Fruit fly (Drosophila melanogaster) whole organism, embryonic: ENCODE measurements around the gene Cap-H2.
A peak's percentile ranks its signal among the peaks of the same experiment; 100 is the strongest.

Experiments used
- Atf3 ChIP-seq: fragments of 200-800 bp; sonication (Bioruptor generic); optimal IDR thresholded peaks from 3 replicates; lab custom pipeline; 2016; ENCODE audit warnings: missing biosample characterization, missing genetic modification characterization
- CG10321 ChIP-seq: fragments of 200-800 bp; sonication (Bioruptor generic); IDR thresholded peaks from 2 replicates; pipeline ENCODE4 v1.3.6; 2022; ENCODE audit warnings: missing biosample characterization, missing genetic modification characterization
- CG10654 ChIP-seq: fragments of 200-800 bp; sonication (Bioruptor generic); optimal IDR thresholded peaks from 2 replicates; lab custom pipeline; 2016; ENCODE audit warnings: missing biosample characterization, missing genetic modification characterization
- CG10979 ChIP-seq: fragments of 200-800 bp; sonication (Bioruptor generic); optimal IDR thresholded peaks from 2 replicates; lab custom pipeline; 2018; ENCODE audit warnings: missing biosample characterization, mild to moderate bottlenecking, missing genetic modification characterization, moderate library complexity
- CG11247 ChIP-seq: fragments of 200-800 bp; sonication (Bioruptor generic); IDR thresholded peaks from 2 replicates; pipeline ENCODE4 v1.3.6; 2022; ENCODE audit warnings: missing biosample characterization, missing genetic modification characterization
- CG11398 ChIP-seq: fragments of 200-800 bp; sonication (Bioruptor generic); optimal IDR thresholded peaks from 2 replicates; lab custom pipeline; 2016; ENCODE audit warnings: missing biosample characterization, missing genetic modification characterization
- CG11504 ChIP-seq: fragments of 200-800 bp; sonication (Bioruptor generic); optimal IDR thresholded peaks from 3 replicates; lab custom pipeline; 2019; ENCODE audit warnings: missing biosample characterization, mild to moderate bottlenecking, missing genetic modification characterization, moderate library complexity
- CG11723 ChIP-seq: fragments of 200-800 bp; sonication (Bioruptor generic); optimal IDR thresholded peaks from 2 replicates; lab custom pipeline; 2017; ENCODE audit warnings: missing biosample characterization, mild to moderate bottlenecking, missing genetic modification characterization
- CG14965 ChIP-seq: fragments of 200-800 bp; sonication (Bioruptor generic); optimal IDR thresholded peaks from 2 replicates; lab custom pipeline; 2016; ENCODE audit warnings: missing biosample characterization, missing genetic modification characterization, borderline replicate concordance
- CG15696 ChIP-seq: fragments of 200-800 bp; sonication (Bioruptor generic); optimal IDR thresholded peaks from 2 replicates; lab custom pipeline; 2019; ENCODE audit warnings: missing biosample characterization, mild to moderate bottlenecking, missing genetic modification characterization, moderate library complexity
- CG18011 ChIP-seq: fragments of 200-800 bp; sonication (Bioruptor generic); optimal IDR thresholded peaks from 2 replicates; lab custom pipeline; 2017; ENCODE audit warnings: missing biosample characterization, missing genetic modification characterization, mild to moderate bottlenecking, moderate library complexity, missing genotype
- CG2199 ChIP-seq: fragments of 200-800 bp; sonication (Bioruptor generic); IDR thresholded peaks from 3 replicates; pipeline ENCODE4 v1.3.6; 2022; ENCODE audit warnings: missing biosample characterization, missing genetic modification characterization
- CG2875 ChIP-seq: fragments of 200-800 bp; sonication (Bioruptor generic); optimal IDR thresholded peaks from 2 replicates; lab custom pipeline; 2017; ENCODE audit warnings: missing biosample characterization, mild to moderate bottlenecking, missing genetic modification characterization, missing genetic modification reagents
- CG30431 ChIP-seq: fragments of 200-800 bp; sonication (Bioruptor generic); optimal IDR thresholded peaks from 2 replicates; lab custom pipeline; 2017; ENCODE audit warnings: missing biosample characterization, missing genetic modification characterization
- CG34422 ChIP-seq: fragments of 200-800 bp; sonication (Bioruptor generic); IDR thresholded peaks from 3 replicates; pipeline ENCODE4 v1.3.6; 2022; ENCODE audit warnings: missing biosample characterization, missing genetic modification characterization
- CG3847 ChIP-seq: fragments of 200-800 bp; sonication (Bioruptor generic); IDR thresholded peaks from 2 replicates; pipeline ENCODE4 v1.3.6; 2022; ENCODE audit warnings: missing biosample characterization, missing genetic modification characterization
- CG4328 ChIP-seq: fragments of 200-800 bp; sonication (Bioruptor generic); optimal IDR thresholded peaks from 3 replicates; lab custom pipeline; 2017; ENCODE audit warnings: missing biosample characterization, missing genetic modification reagents, missing genetic modification characterization
- CG9876 ChIP-seq: fragments of 200-800 bp; sonication (Bioruptor generic); optimal IDR thresholded peaks from 2 replicates; lab custom pipeline; 2016; ENCODE audit warnings: missing biosample characterization, missing genetic modification characterization
- D ChIP-seq, 2 experiments: fragments of 200-800 bp in 1 of 2; fragments of >200 bp in 1 of 2; sonication (Bioruptor generic) in 1 of 2; optimal IDR thresholded peaks; 2 replicates in 1 of 2; 3 replicates in 1 of 2; lab custom pipeline; 2017; ENCODE audit warnings: mild to moderate bottlenecking in 1 of 2, missing biosample characterization in 1 of 2, missing genetic modification characterization in 1 of 2, missing genetic modification reagents in 1 of 2
- Doc3 ChIP-seq: fragments of 200-800 bp; sonication (Bioruptor generic); IDR thresholded peaks from 3 replicates; pipeline ENCODE4 v1.3.6; 2022; ENCODE audit warnings: missing biosample characterization, missing genetic modification characterization; ENCODE audit not compliant: partially characterized antibody
- Eip74EF ChIP-seq, 2 experiments: fragments of 200-800 bp in 1 of 2; fragments of >200 bp in 1 of 2; sonication (Bioruptor generic) in 1 of 2; optimal IDR thresholded peaks; 2 replicates each; lab custom pipeline; 2017 to 2019; ENCODE audit warnings: missing biosample characterization in 2 of 2, missing genetic modification characterization in 2 of 2, mild to moderate bottlenecking in 1 of 2, moderate library complexity in 1 of 2
- HHEX ChIP-seq: fragments of 200-800 bp; sonication (Bioruptor generic); optimal IDR thresholded peaks from 3 replicates; lab custom pipeline; 2017; ENCODE audit warnings: missing biosample characterization, mild to moderate bottlenecking, missing genetic modification characterization, missing genetic modification reagents
- HLHmδ ChIP-seq: fragments of 200-800 bp; sonication (Bioruptor generic); optimal IDR thresholded peaks from 2 replicates; lab custom pipeline; 2018; ENCODE audit warnings: missing biosample characterization, mild to moderate bottlenecking, missing genetic modification characterization, moderate library complexity
- Hey ChIP-seq: fragments of 200-800 bp; sonication (Bioruptor generic); optimal IDR thresholded peaks from 3 replicates; lab custom pipeline; 2018; ENCODE audit warnings: missing biosample characterization, mild to moderate bottlenecking, missing genetic modification characterization
- Hmr ChIP-seq: fragments of 200-800 bp; sonication (Bioruptor generic); optimal IDR thresholded peaks from 3 replicates; lab custom pipeline; 2017; ENCODE audit warnings: mild to moderate bottlenecking, missing biosample characterization, missing genetic modification reagents, missing genetic modification characterization
- Meics ChIP-seq: fragments of 200-800 bp; sonication (Bioruptor generic); optimal IDR thresholded peaks from 2 replicates; lab custom pipeline; 2017; ENCODE audit warnings: missing biosample characterization, mild to moderate bottlenecking, missing genetic modification characterization
- Mes4 ChIP-seq: fragments of 200-800 bp; sonication (Bioruptor generic); optimal IDR thresholded peaks from 2 replicates; lab custom pipeline; 2016; ENCODE audit warnings: missing biosample characterization, missing genetic modification characterization
- Oaz ChIP-seq: fragments of 200-800 bp; sonication (Bioruptor generic); IDR thresholded peaks from 2 replicates; pipeline ENCODE4 v1.3.6; 2022; ENCODE audit warnings: missing biosample characterization, missing genetic modification characterization
- Rx ChIP-seq: fragments of 200-800 bp; sonication (Bioruptor generic); IDR thresholded peaks from 2 replicates; pipeline ENCODE4 v1.3.6; 2022; ENCODE audit warnings: missing biosample characterization, missing genetic modification characterization
- Six4 ChIP-seq: fragments of 200-800 bp; sonication (Bioruptor generic); optimal IDR thresholded peaks from 2 replicates; lab custom pipeline; 2016; ENCODE audit warnings: missing biosample characterization, missing genetic modification characterization
- Tbp ChIP-seq: fragments of >200 bp; optimal IDR thresholded peaks from 2 replicates; lab custom pipeline; 2018; ENCODE audit warnings: missing biosample characterization, missing genetic modification characterization
- abd-A ChIP-seq: fragments of 200-800 bp; sonication (Bioruptor generic); optimal IDR thresholded peaks from 3 replicates; lab custom pipeline; 2019; ENCODE audit warnings: missing biosample characterization, mild to moderate bottlenecking, missing genetic modification characterization, moderate library complexity
- chinmo ChIP-seq: fragments of 200-800 bp; sonication (Bioruptor generic); IDR thresholded peaks from 4 replicates; pipeline ENCODE4 v1.3.6; 2022; ENCODE audit warnings: missing biosample characterization, missing genetic modification characterization; ENCODE audit not compliant: partially characterized antibody
- emc ChIP-seq: fragments of 200-800 bp; sonication (Bioruptor generic); optimal IDR thresholded peaks from 2 replicates; lab custom pipeline; 2016; ENCODE audit warnings: missing biosample characterization, missing genetic modification characterization
- fd96Cb ChIP-seq: fragments of 200-800 bp; sonication (Bioruptor generic); optimal IDR thresholded peaks from 2 replicates; lab custom pipeline; 2018; ENCODE audit warnings: missing biosample characterization, mild to moderate bottlenecking, missing genetic modification characterization, moderate library complexity
- fu2 ChIP-seq: fragments of 200-800 bp; sonication (Bioruptor generic); optimal IDR thresholded peaks from 2 replicates; lab custom pipeline; 2016; ENCODE audit warnings: missing biosample characterization, missing genetic modification characterization
- gce ChIP-seq: fragments of 200-800 bp; sonication (Bioruptor generic); IDR thresholded peaks from 3 replicates; pipeline ENCODE4 v1.3.6; 2022; ENCODE audit warnings: missing biosample characterization, missing genetic modification characterization
- jigr1 ChIP-seq: fragments of 200-800 bp; sonication (Bioruptor generic); IDR thresholded peaks from 3 replicates; pipeline ENCODE4 v1.3.6; 2022; ENCODE audit warnings: missing biosample characterization, missing genetic modification characterization
- kah ChIP-seq: fragments of 200-800 bp; sonication (Bioruptor generic); optimal IDR thresholded peaks from 2 replicates; lab custom pipeline; 2018; ENCODE audit warnings: missing biosample characterization, mild to moderate bottlenecking, missing genetic modification characterization
- lilli ChIP-seq: fragments of 200-800 bp; sonication (Bioruptor generic); optimal IDR thresholded peaks from 3 replicates; lab custom pipeline; 2016; ENCODE audit warnings: missing biosample characterization, missing genetic modification characterization
- odd ChIP-seq: fragments of 200-800 bp; sonication (Bioruptor generic); optimal IDR thresholded peaks from 2 replicates; lab custom pipeline; 2017; ENCODE audit warnings: missing biosample characterization, mild to moderate bottlenecking, missing genetic modification characterization
- phol ChIP-seq: fragments of 200-800 bp; sonication (Bioruptor generic); optimal IDR thresholded peaks from 3 replicates; lab custom pipeline; 2018; ENCODE audit warnings: missing biosample characterization, mild to moderate bottlenecking, missing genetic modification characterization, moderate library complexity
- pros ChIP-seq: fragments of 200-800 bp; sonication (Bioruptor generic); optimal IDR thresholded peaks from 3 replicates; lab custom pipeline; 2019; ENCODE audit warnings: missing biosample characterization, mild to moderate bottlenecking, missing genetic modification characterization, moderate library complexity
- repo ChIP-seq: fragments of 200-800 bp; sonication (Bioruptor generic); optimal IDR thresholded peaks from 2 replicates; lab custom pipeline; 2016; ENCODE audit warnings: missing biosample characterization, missing genetic modification characterization
- schlank ChIP-seq: fragments of 200-800 bp; sonication (Bioruptor generic); optimal IDR thresholded peaks from 2 replicates; lab custom pipeline; 2018; ENCODE audit warnings: missing biosample characterization, mild to moderate bottlenecking, missing genetic modification characterization
- unpg ChIP-seq: fragments of 200-800 bp; sonication (Bioruptor generic); optimal IDR thresholded peaks from 3 replicates; lab custom pipeline; 2018; ENCODE audit warnings: missing biosample characterization, mild to moderate bottlenecking, missing genetic modification characterization, moderate library complexity
- wek ChIP-seq: fragments of 200-800 bp; sonication (Bioruptor generic); optimal IDR thresholded peaks from 3 replicates; lab custom pipeline; 2018; ENCODE audit warnings: missing biosample characterization, mild to moderate bottlenecking, missing genetic modification characterization, moderate library complexity

Gene Cap-H2

DNA sequence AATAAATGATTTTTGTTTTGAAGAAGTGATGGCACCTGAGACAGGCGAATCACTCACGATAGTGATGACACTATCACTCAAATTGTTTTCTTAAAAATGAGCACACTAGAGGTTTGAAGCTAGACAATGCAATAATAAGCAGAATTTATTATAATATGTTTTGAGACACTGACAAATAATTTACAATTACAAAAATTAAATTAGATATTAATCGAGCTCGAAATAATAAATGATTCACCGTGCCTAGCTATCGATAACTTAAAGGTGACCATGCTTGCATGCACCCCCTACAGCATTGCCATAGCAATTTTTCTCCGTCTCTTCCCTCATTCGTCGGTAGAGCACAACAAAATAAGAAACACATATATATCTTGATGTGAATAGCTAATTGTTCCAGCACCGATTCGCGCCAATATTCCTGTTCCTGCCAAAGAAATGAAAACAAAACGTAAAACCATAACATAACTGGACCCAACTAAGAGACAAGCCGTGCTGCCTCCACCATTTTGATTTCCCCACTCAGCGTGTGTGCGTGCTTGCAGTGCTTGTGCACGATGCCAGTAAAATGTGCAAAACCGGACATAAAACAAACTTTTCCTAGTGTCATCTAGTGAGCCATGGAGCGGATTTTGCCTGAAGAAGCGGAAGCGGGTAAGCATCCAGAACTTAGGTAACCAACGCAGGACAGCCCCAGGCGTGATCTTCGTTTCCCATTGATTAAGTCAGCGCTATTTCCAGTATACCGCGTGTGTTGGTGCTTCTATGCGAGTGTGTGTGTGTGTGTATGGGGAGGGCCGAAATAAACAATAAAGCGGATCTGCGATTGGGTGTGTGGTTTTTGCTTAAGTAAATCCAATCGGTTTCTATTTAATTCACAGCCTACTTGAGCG, at the start of gene Cap-H2, which contains the start of gene MED7 (continued):
- peak; percentile 61 for TF ChIP-seq fu2 (GFP tag; lab: Kevin White, UChicago)
- TF ChIP-seq fd96Cb (tag; lab: Kevin White, UChicago) = peak; percentile 67
- no peak for TF ChIP-seq gce (GFP tag; lab: Robert Waterston, UW)
- no peak for TF ChIP-seq pros
- TF ChIP-seq jigr1 (GFP tag; lab: Robert Waterston, UW) = no peak; the same call in 2 of the 3 replicates
- peak; percentile 38 for TF ChIP-seq Six4
- no peak for TF ChIP-seq Tbp (GFP tag; lab: Kevin White, UChicago)
- peak; percentile 73 for TF ChIP-seq CG11247
- TF ChIP-seq Atf3 (GFP tag; lab: Kevin White, UChicago) = peak; percentile 56
- peak; percentile 93 for TF ChIP-seq lilli (GFP tag; lab: Kevin White, UChicago)
- TF ChIP-seq HLHmδ (GFP tag; lab: Kevin White, UChicago) = no peak
- TF ChIP-seq CG34422 (GFP tag; lab: Robert Waterston, UW) = peak; percentile 85
- TF ChIP-seq unpg (GFP tag; lab: Kevin White, UChicago) = peak; percentile 72
- no peak for TF ChIP-seq CG11398 (GFP tag; lab: Kevin White, UChicago)
- peak; percentile 8 for TF ChIP-seq odd (GFP tag; lab: Kevin White, UChicago)
- peak; percentile 25 for TF ChIP-seq D (optimal IDR thresholded peaks at IDR 0.05; lab: Kevin White, UChicago)
- peak; percentile 60 for TF ChIP-seq D (GFP tag; optimal IDR thresholded peaks at IDR 0.05; lab: Kevin White, UChicago)
- peak; percentile 53 for TF ChIP-seq Mes4 (GFP tag; lab: Kevin White, UChicago)
- TF ChIP-seq CG9876 (GFP tag; lab: Kevin White, UChicago) = peak; percentile 8
- peak; percentile 15 for TF ChIP-seq schlank (tag; lab: Kevin White, UChicago)
- TF ChIP-seq CG2875 (GFP tag; lab: Kevin White, UChicago) = no peak
- TF ChIP-seq Hey (tag; lab: Kevin White, UChicago) = no peak
- peak; percentile 84 for TF ChIP-seq CG15696 (tag; lab: Kevin White, UChicago)
- TF ChIP-seq kah = no peak
- TF ChIP-seq CG18011 (GFP tag; lab: Kevin White, UChicago) = peak; percentile 6
- 0 out of 3 replicates have a peak, but pooled peaks have one; percentile 17 for TF ChIP-seq CG2199 (GFP tag; lab: Robert Waterston, UW)
- TF ChIP-seq CG10321 (GFP tag; lab: Robert Waterston, UW) = no peak
- TF ChIP-seq HHEX (GFP tag; lab: Kevin White, UChicago) = peak; percentile 68
- TF ChIP-seq CG4328 = peak; percentile 48
- TF ChIP-seq Rx (GFP tag; lab: Robert Waterston, UW) = peak; percentile 64
- TF ChIP-seq phol (tag; lab: Kevin White, UChicago) = peak; percentile 88
- peak; percentile 52 for TF ChIP-seq CG30431 (GFP tag; lab: Kevin White, UChicago)
- peak; percentile 99 for TF ChIP-seq Doc3 (GFP tag; lab: Robert Waterston, UW)
- peak; percentile 72 for TF ChIP-seq Meics
- no peak for TF ChIP-seq CG14965 (GFP tag; lab: Kevin White, UChicago)
- no peak for TF ChIP-seq abd-A (tag; lab: Kevin White, UChicago)
- TF ChIP-seq CG11723 (GFP tag; lab: Kevin White, UChicago) = peak; percentile 50
- TF ChIP-seq wek = no peak
- TF ChIP-seq CG10979 = peak; percentile 67
- TF ChIP-seq CG10654 (GFP tag; lab: Kevin White, UChicago) = peak; percentile 85
- TF ChIP-seq Oaz (GFP tag; lab: Robert Waterston, UW) = peak; percentile 62; the same call in 1 of the 2 replicates
- no peak for TF ChIP-seq CG11504 (tag; lab: Kevin White, UChicago)
- no peak for TF ChIP-seq Hmr (GFP tag; lab: Kevin White, UChicago)
- no peak for TF ChIP-seq Eip74EF (GFP tag; optimal IDR thresholded peaks at IDR 0.05; lab: Kevin White, UChicago)
- peak; percentile 96 for TF ChIP-seq chinmo
- TF ChIP-seq CG3847 (GFP tag; lab: Robert Waterston, UW) = peak; percentile 92
- TF ChIP-seq repo (GFP tag; lab: Kevin White, UChicago) = peak; percentile 55
- no peak for TF ChIP-seq emc (GFP tag; lab: Kevin White, UChicago)
